Fruit fly (Drosophila melanogaster) whole organism, embryonic: ENCODE measurements around the gene PIG-Wb.
A peak's percentile ranks its signal among the peaks of the same experiment; 100 is the strongest.

ENCODE experiments used
- Atf3 ChIP-seq: fragments of 200-800 bp; sonication (Bioruptor generic); optimal IDR thresholded peaks from 3 replicates; lab custom pipeline; 2016; ENCODE audit warnings: missing biosample characterization, missing genetic modification characterization
- CG11398 ChIP-seq: fragments of 200-800 bp; sonication (Bioruptor generic); optimal IDR thresholded peaks from 2 replicates; lab custom pipeline; 2016; ENCODE audit warnings: missing biosample characterization, missing genetic modification characterization
- CG11695 ChIP-seq: fragments of 200-800 bp; sonication (Bioruptor generic); IDR thresholded peaks from 3 replicates; pipeline ENCODE4 v1.3.6; 2022; ENCODE audit warnings: missing biosample characterization, missing genetic modification characterization
- CG11696 ChIP-seq: fragments of 200-800 bp; sonication (Bioruptor generic); IDR thresholded peaks from 2 replicates; pipeline ENCODE4 v1.3.6; 2022; ENCODE audit warnings: missing biosample characterization, missing genetic modification characterization
- CG13123 ChIP-seq: fragments of 200-800 bp; sonication (Bioruptor generic); optimal IDR thresholded peaks from 2 replicates; lab custom pipeline; 2016; ENCODE audit warnings: missing biosample characterization, missing genetic modification characterization
- CG18764 ChIP-seq: fragments of 200-800 bp; sonication (Bioruptor generic); optimal IDR thresholded peaks from 3 replicates; lab custom pipeline; 2016; ENCODE audit warnings: missing biosample characterization, missing genetic modification characterization
- CG4854 ChIP-seq: fragments of 200-800 bp; sonication (Bioruptor generic); optimal IDR thresholded peaks from 2 replicates; lab custom pipeline; 2016; ENCODE audit warnings: missing biosample characterization, missing genetic modification characterization, inconsistent platforms
- CG7372 ChIP-seq: fragments of 200-800 bp; sonication (Bioruptor generic); IDR thresholded peaks from 2 replicates; pipeline ENCODE4 v1.3.6; 2022; ENCODE audit warnings: missing biosample characterization, missing genetic modification characterization
- CG7928 ChIP-seq: fragments of 200-800 bp; sonication (Bioruptor generic); optimal IDR thresholded peaks from 2 replicates; lab custom pipeline; 2017; ENCODE audit warnings: missing biosample characterization, mild to moderate bottlenecking, missing genetic modification characterization
- CG8089 ChIP-seq: fragments of 200-800 bp; sonication (Bioruptor generic); optimal IDR thresholded peaks from 3 replicates; lab custom pipeline; 2016; ENCODE audit warnings: missing biosample characterization, missing genetic modification characterization
- CG9876 ChIP-seq: fragments of 200-800 bp; sonication (Bioruptor generic); optimal IDR thresholded peaks from 2 replicates; lab custom pipeline; 2016; ENCODE audit warnings: missing biosample characterization, missing genetic modification characterization
- CkIIα-i1 ChIP-seq: fragments of 200-800 bp; sonication (Bioruptor generic); IDR thresholded peaks from 2 replicates; pipeline ENCODE4 v1.3.6; 2022; ENCODE audit warnings: missing biosample characterization, missing genetic modification characterization
- Drgx ChIP-seq: fragments of 200-800 bp; sonication (Bioruptor generic); IDR thresholded peaks from 2 replicates; pipeline ENCODE4 v1.3.6; 2022; ENCODE audit warnings: missing biosample characterization, missing genetic modification characterization
- Gug ChIP-seq: fragments of 200-800 bp; sonication (Bioruptor generic); IDR thresholded peaks from 4 replicates; pipeline ENCODE4 v1.3.6; 2022; ENCODE audit warnings: missing biosample characterization, missing genetic modification characterization
- H15 ChIP-seq: fragments of 200-800 bp; sonication (Bioruptor generic); IDR thresholded peaks from 3 replicates; pipeline ENCODE4 v1.3.6; 2022; ENCODE audit warnings: missing biosample characterization, missing genetic modification characterization
- Hey ChIP-seq: fragments of 200-800 bp; sonication (Bioruptor generic); optimal IDR thresholded peaks from 3 replicates; lab custom pipeline; 2018; ENCODE audit warnings: missing biosample characterization, mild to moderate bottlenecking, missing genetic modification characterization
- NC2α ChIP-seq: fragments of 200-800 bp; sonication (Bioruptor generic); optimal IDR thresholded peaks from 2 replicates; lab custom pipeline; 2016; ENCODE audit warnings: missing biosample characterization, missing genetic modification characterization
- Nf-YA ChIP-seq: fragments of 200-800 bp; sonication (Bioruptor generic); IDR thresholded peaks from 2 replicates; pipeline ENCODE4 v1.3.6; 2022; ENCODE audit warnings: missing biosample characterization, missing genetic modification characterization
- Pdp1 ChIP-seq, 2 experiments: fragments of 200-800 bp; sonication (Bioruptor generic); optimal IDR thresholded peaks; 3 replicates each; lab custom pipeline; 2016; ENCODE audit warnings: missing biosample characterization in 2 of 2, missing genetic modification characterization in 2 of 2, mild to moderate bottlenecking in 1 of 2, moderate library complexity in 1 of 2
- Rfx ChIP-seq: fragments of 200-800 bp; sonication (Bioruptor generic); IDR thresholded peaks from 2 replicates; pipeline ENCODE4 v1.3.6; 2022; ENCODE audit warnings: missing biosample characterization, missing genetic modification characterization
- Sin3A ChIP-seq: fragments of >200 bp; optimal IDR thresholded peaks from 2 replicates; lab custom pipeline; 2018
- Xbp1 ChIP-seq: fragments of 200-800 bp; sonication (Bioruptor generic); optimal IDR thresholded peaks from 3 replicates; lab custom pipeline; 2016; ENCODE audit warnings: missing biosample characterization, mild to moderate bottlenecking, missing genetic modification characterization
- bowl ChIP-seq: fragments of 200-800 bp; sonication (Bioruptor generic); IDR thresholded peaks from 2 replicates; pipeline ENCODE4 v1.3.6; 2022; ENCODE audit warnings: missing biosample characterization, missing genetic modification characterization
- caup ChIP-seq: fragments of 200-800 bp; sonication (Bioruptor generic); optimal IDR thresholded peaks from 3 replicates; lab custom pipeline; 2017; ENCODE audit warnings: missing biosample characterization, mild to moderate bottlenecking, missing genetic modification characterization, moderate library complexity; ENCODE audit not compliant: severe bottlenecking
- chinmo ChIP-seq: fragments of 200-800 bp; sonication (Bioruptor generic); IDR thresholded peaks from 4 replicates; pipeline ENCODE4 v1.3.6; 2022; ENCODE audit warnings: missing biosample characterization, missing genetic modification characterization; ENCODE audit not compliant: partially characterized antibody
- dan ChIP-seq: fragments of 200-800 bp; sonication (Bioruptor generic); IDR thresholded peaks from 2 replicates; pipeline ENCODE4 v1.3.6; 2022; ENCODE audit warnings: missing biosample characterization, missing genetic modification characterization
- exex ChIP-seq: fragments of 200-800 bp; sonication (Bioruptor generic); optimal IDR thresholded peaks from 4 replicates; lab custom pipeline; 2018; ENCODE audit warnings: missing biosample characterization, mild to moderate bottlenecking, missing genetic modification characterization, moderate library complexity
- fd96Cb ChIP-seq: fragments of 200-800 bp; sonication (Bioruptor generic); optimal IDR thresholded peaks from 2 replicates; lab custom pipeline; 2018; ENCODE audit warnings: missing biosample characterization, mild to moderate bottlenecking, missing genetic modification characterization, moderate library complexity
- fu2 ChIP-seq: fragments of 200-800 bp; sonication (Bioruptor generic); optimal IDR thresholded peaks from 2 replicates; lab custom pipeline; 2016; ENCODE audit warnings: missing biosample characterization, missing genetic modification characterization
- gem ChIP-seq: fragments of 200-800 bp; sonication (Bioruptor generic); optimal IDR thresholded peaks from 2 replicates; lab custom pipeline; 2019; ENCODE audit warnings: missing biosample characterization, mild to moderate bottlenecking, missing genetic modification characterization, moderate library complexity
- grau ChIP-seq: fragments of 200-800 bp; optimal IDR thresholded peaks from 3 replicates; lab custom pipeline; 2019; ENCODE audit warnings: missing biosample characterization, mild to moderate bottlenecking, missing genetic modification characterization, moderate library complexity
- gsb-n ChIP-seq: fragments of 200-800 bp; sonication (Bioruptor generic); optimal IDR thresholded peaks from 3 replicates; lab custom pipeline; 2018; ENCODE audit warnings: missing biosample characterization, mild to moderate bottlenecking, missing genetic modification characterization
- insv ChIP-seq, 2 experiments: fragments of 200-800 bp; sonication (Bioruptor generic); optimal IDR thresholded peaks; 3 replicates each; lab custom pipeline; 2016 to 2018; ENCODE audit warnings: missing biosample characterization in 2 of 2, missing genetic modification characterization in 2 of 2
- nom ChIP-seq: fragments of 200-800 bp; sonication (Bioruptor generic); optimal IDR thresholded peaks from 2 replicates; lab custom pipeline; 2017; ENCODE audit warnings: missing biosample characterization, missing genetic modification characterization, mild to moderate bottlenecking, moderate library complexity, missing genetic modification reagents
- oc ChIP-seq: fragments of 200-800 bp; sonication (Bioruptor generic); optimal IDR thresholded peaks from 2 replicates; lab custom pipeline; 2018; ENCODE audit warnings: missing biosample characterization, mild to moderate bottlenecking, missing genetic modification characterization, moderate library complexity
- org-1 ChIP-seq: fragments of 200-800 bp; sonication (Bioruptor generic); optimal IDR thresholded peaks from 2 replicates; lab custom pipeline; 2017; ENCODE audit warnings: missing biosample characterization, missing genetic modification characterization
- rib ChIP-seq: fragments of 200-800 bp; sonication (Bioruptor generic); IDR thresholded peaks from 2 replicates; pipeline ENCODE4 v1.3.6; 2022; ENCODE audit warnings: missing biosample characterization, missing genetic modification characterization
- sc ChIP-seq, 3 experiments: fragments of >200 bp in 2 of 3; fragments of 200-800 bp in 1 of 3; sonication (Bioruptor generic) in 1 of 3; optimal IDR thresholded peaks; 2 replicates in 2 of 3; 3 replicates in 1 of 3; lab custom pipeline; 2017; ENCODE audit warnings: mild to moderate bottlenecking in 1 of 3, missing biosample characterization in 1 of 3, missing genetic modification characterization in 1 of 3, missing genetic modification reagents in 1 of 3
- scrt ChIP-seq: fragments of 200-800 bp; sonication (Bioruptor generic); optimal IDR thresholded peaks from 2 replicates; lab custom pipeline; 2018; ENCODE audit warnings: missing biosample characterization, mild to moderate bottlenecking, missing genetic modification characterization, moderate library complexity
- sima ChIP-seq: fragments of 200-800 bp; sonication (Bioruptor generic); optimal IDR thresholded peaks from 2 replicates; lab custom pipeline; 2016; ENCODE audit warnings: missing biosample characterization, missing genetic modification characterization
- sob ChIP-seq: fragments of 200-800 bp; sonication (Bioruptor generic); IDR thresholded peaks from 2 replicates; pipeline ENCODE4 v1.3.6; 2022; ENCODE audit warnings: missing biosample characterization, missing genetic modification characterization
- tap ChIP-seq: fragments of 200-800 bp; optimal IDR thresholded peaks from 3 replicates; lab custom pipeline; 2019; ENCODE audit warnings: missing biosample characterization, mild to moderate bottlenecking, missing genetic modification characterization, moderate library complexity
- tup ChIP-seq: fragments of 200-800 bp; sonication (Bioruptor generic); optimal IDR thresholded peaks from 2 replicates; lab custom pipeline; 2016; ENCODE audit warnings: missing biosample characterization, mild to moderate bottlenecking, missing genetic modification characterization, moderate library complexity
- unpg ChIP-seq: fragments of 200-800 bp; sonication (Bioruptor generic); optimal IDR thresholded peaks from 3 replicates; lab custom pipeline; 2018; ENCODE audit warnings: missing biosample characterization, mild to moderate bottlenecking, missing genetic modification characterization, moderate library complexity
- z ChIP-seq: fragments of 200-800 bp; sonication (Bioruptor generic); IDR thresholded peaks from 3 replicates; pipeline ENCODE4 v1.3.6; 2022; ENCODE audit warnings: missing biosample characterization, missing genetic modification characterization
- zf30C ChIP-seq: fragments of 200-800 bp; sonication (Bioruptor generic); optimal IDR thresholded peaks from 3 replicates; lab custom pipeline; 2018; ENCODE audit warnings: missing biosample characterization, mild to moderate bottlenecking, missing genetic modification characterization

The PIG-Wb gene

DNA sequence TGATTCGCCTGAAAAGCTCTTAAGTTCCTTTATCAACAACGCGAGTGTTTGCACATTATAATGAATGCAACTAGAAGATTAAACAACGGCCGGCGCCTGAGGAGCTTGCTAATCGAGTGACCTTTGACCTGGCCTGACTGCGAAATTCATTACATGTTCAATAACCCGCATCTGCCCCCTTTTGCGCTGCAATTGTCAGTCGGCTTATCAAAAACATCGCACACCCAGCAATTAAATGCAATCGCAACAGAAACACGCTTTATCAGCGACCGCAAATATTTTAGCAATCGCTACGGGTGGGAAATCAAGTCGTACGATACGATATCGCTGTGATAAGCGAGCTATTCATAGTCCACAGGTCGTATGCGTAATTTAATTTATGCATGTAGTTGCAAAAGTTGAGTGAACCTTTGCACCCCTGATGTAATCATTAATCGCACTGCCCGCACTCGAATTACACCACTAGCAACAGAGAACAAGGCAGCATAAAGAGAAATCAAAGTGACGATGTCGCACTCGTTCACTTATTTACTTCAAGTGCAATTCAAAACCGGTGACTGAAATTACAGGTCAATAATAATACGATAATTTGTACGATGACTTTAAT is 1.7 kb upstream of the PIG-Wb start:
- peak; percentile 12; the same call in 1 of the 2 replicates for TF ChIP-seq Drgx (GFP tag; lab: Robert Waterston, UW)
- no peak for TF ChIP-seq CG13123 (GFP tag; lab: Kevin White, UChicago)
- TF ChIP-seq nom, result peak; percentile 5
- TF ChIP-seq chinmo (GFP tag; lab: Robert Waterston, UW), result 0 out of 4 replicates have a peak, but pooled peaks have one; percentile 25

DNA sequence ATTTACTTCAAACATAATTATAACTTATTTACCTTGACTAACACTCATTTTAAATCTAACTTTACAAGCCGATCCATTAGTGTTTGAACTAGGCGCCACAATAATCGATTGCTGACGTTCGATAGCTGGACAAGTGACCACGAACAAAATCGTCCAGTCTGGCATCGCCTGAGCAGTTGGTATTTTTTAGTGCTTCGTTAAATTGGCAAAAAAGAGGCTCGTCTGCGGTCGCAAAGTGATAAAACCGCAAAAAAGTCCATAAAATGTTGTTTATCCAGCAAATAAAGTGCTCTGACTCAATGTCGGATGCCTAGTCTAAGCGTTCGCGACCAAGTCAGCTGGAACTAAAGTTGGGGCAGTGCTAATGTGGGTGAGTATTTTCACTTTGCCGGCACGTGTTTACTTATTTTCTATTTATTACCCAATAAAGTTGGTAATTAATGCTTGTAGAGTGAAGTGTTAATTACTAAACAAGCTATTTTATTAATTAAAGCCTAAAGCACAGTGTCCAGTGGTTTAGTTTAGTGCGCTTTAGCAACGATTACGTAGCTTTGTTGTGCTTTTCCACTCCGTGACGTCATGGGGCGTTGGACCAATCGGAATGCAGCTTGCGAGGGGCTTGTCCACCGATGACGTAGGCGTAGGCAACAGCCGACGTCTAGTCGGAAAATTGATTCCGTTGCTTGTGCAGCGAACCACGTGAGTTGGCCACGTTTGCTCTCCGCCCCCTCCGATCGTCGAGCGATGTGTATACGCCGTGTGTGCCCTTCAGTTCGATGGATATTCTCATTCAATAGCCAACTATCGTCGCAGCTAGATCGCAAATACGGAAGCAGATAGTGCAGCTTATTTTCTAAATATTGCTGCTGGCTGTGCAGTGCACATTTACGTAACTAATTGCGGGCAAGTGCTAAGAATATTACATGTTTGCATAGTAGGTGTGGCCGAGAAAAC is 746 bp upstream of the PIG-Wb start, which contains the start of gene Gk2:
Gene Gk2, plus strand, starts transcription at position 33 of the 954 bp plus-strand sequence.
- no peak for TF ChIP-seq Xbp1
- no peak for TF ChIP-seq CG8089 (GFP tag; lab: Kevin White, UChicago)
- no peak for TF ChIP-seq insv (GFP tag; optimal IDR thresholded peaks at IDR 0.05; lab: Kevin White, UChicago)
- TF ChIP-seq sima (GFP tag; lab: Kevin White, UChicago), result no peak
- TF ChIP-seq CG7372 (GFP tag; lab: Robert Waterston, UW), result no peak
- no peak for TF ChIP-seq fd96Cb (tag; lab: Kevin White, UChicago)
- TF ChIP-seq oc (tag; lab: Kevin White, UChicago), result no peak
- TF ChIP-seq H15, result no peak
- peak; percentile 28; the same call in 1 of the 2 replicates for TF ChIP-seq rib
- no peak for TF ChIP-seq Hey (tag; lab: Kevin White, UChicago)
- TF ChIP-seq org-1 (GFP tag; lab: Kevin White, UChicago), result no peak
- TF ChIP-seq CG9876 (GFP tag; lab: Kevin White, UChicago), result no peak
- no peak for TF ChIP-seq unpg (GFP tag; lab: Kevin White, UChicago)
- TF ChIP-seq grau, result no peak
- TF ChIP-seq Drgx (GFP tag; lab: Robert Waterston, UW), result no peak
- no peak for TF ChIP-seq gem (tag; lab: Kevin White, UChicago)
- TF ChIP-seq Rfx (GFP tag; lab: Robert Waterston, UW), result peak; percentile 32; the same call in 1 of the 2 replicates
- no peak for TF ChIP-seq CG11398 (GFP tag; lab: Kevin White, UChicago)
- TF ChIP-seq Pdp1 (GFP tag; optimal IDR thresholded peaks at IDR 0.05; lab: Kevin White, UChicago), result peak in 1 of 2 experiments; percentile 52
- TF ChIP-seq CG11696 (GFP tag; lab: Robert Waterston, UW), result no peak
- no peak for TF ChIP-seq dan
- TF ChIP-seq CG7928 (GFP tag; lab: Kevin White, UChicago), result no peak
- no peak for TF ChIP-seq sc (optimal IDR thresholded peaks at IDR 0.05; lab: Kevin White, UChicago)
- TF ChIP-seq sc (GFP tag; optimal IDR thresholded peaks at IDR 0.05; lab: Kevin White, UChicago), result no peak
- TF ChIP-seq sob (GFP tag; lab: Robert Waterston, UW), result no peak; the same call in 1 of the 2 replicates
- TF ChIP-seq Gug (GFP tag; lab: Robert Waterston, UW), result no peak
- TF ChIP-seq CkIIα-i1 (GFP tag; lab: Robert Waterston, UW), result no peak
- TF ChIP-seq exex (tag; lab: Kevin White, UChicago), result no peak
- peak; percentile 63 for TF ChIP-seq Sin3A (lab: Kevin White, UChicago)
- TF ChIP-seq gsb-n (tag; lab: Kevin White, UChicago), result no peak
- TF ChIP-seq tap (tag; lab: Kevin White, UChicago), result no peak
- TF ChIP-seq fu2 (GFP tag; lab: Kevin White, UChicago), result no peak
- TF ChIP-seq CG11695 (GFP tag; lab: Robert Waterston, UW), result no peak
- no peak for TF ChIP-seq tup (GFP tag; lab: Kevin White, UChicago)
- no peak for TF ChIP-seq CG18764 (GFP tag; lab: Kevin White, UChicago)
- TF ChIP-seq zf30C (GFP tag; lab: Kevin White, UChicago), result no peak
- no peak for TF ChIP-seq NC2α (GFP tag; lab: Kevin White, UChicago)
- no peak for TF ChIP-seq CG4854
- no peak for TF ChIP-seq bowl
- no peak for TF ChIP-seq Nf-YA
- no peak for TF ChIP-seq z (GFP tag; lab: Robert Waterston, UW)
- no peak for TF ChIP-seq caup
- no peak for TF ChIP-seq scrt (GFP tag; lab: Kevin White, UChicago)
- no peak for TF ChIP-seq Atf3 (GFP tag; lab: Kevin White, UChicago)
